Fruit fly (Drosophila melanogaster) whole organism, wandering third instar larva: Measurements from ENCODE around the gene CycD.

Experiments used
- CG32264 ChIP-seq: fragments of 200-800 bp; sonication (Bioruptor generic); optimal IDR thresholded peaks from 2 replicates; lab custom pipeline; 2016; ENCODE audit warnings: missing biosample characterization, missing genetic modification characterization
- Dif ChIP-seq: fragments of 200-275, 200-300 bp; sonication (Bioruptor generic); optimal IDR thresholded peaks from 2 replicates; lab custom pipeline; 2018; ENCODE audit warnings: missing biosample characterization, missing genetic modification characterization; ENCODE audit not compliant: partially characterized antibody
- Jra ChIP-seq: sonication (Bioruptor generic); optimal IDR thresholded peaks from 2 replicates; lab custom pipeline; 2016; ENCODE audit warnings: missing biosample characterization, missing genetic modification characterization
- Myc ChIP-seq: fragments of >200 bp; optimal IDR thresholded peaks from 2 replicates; lab custom pipeline; 2017
- OdsH ChIP-seq: fragments of 200-800 bp; sonication (Bioruptor generic); optimal IDR thresholded peaks from 2 replicates; lab custom pipeline; 2016; ENCODE audit warnings: missing biosample characterization, mild to moderate bottlenecking, missing genetic modification characterization
- Rel ChIP-seq, 2 experiments: fragments of 200-800 bp; sonication (Bioruptor generic) in 1 of 2; optimal IDR thresholded peaks; 2 replicates in 1 of 2; 3 replicates in 1 of 2; lab custom pipeline; 2016 to 2019; ENCODE audit warnings: mild to moderate bottlenecking in 2 of 2, missing biosample characterization in 2 of 2, missing genetic modification characterization in 2 of 2, moderate library complexity in 1 of 2
- foxo ChIP-seq, 2 experiments: fragments of 200-800 bp; sonication (Bioruptor generic); optimal IDR thresholded peaks; 2 replicates in 1 of 2; 3 replicates in 1 of 2; lab custom pipeline; 2016 to 2017; ENCODE audit warnings: missing biosample characterization in 2 of 2, missing genetic modification characterization in 2 of 2
- pan ChIP-seq: fragments of >200 bp; optimal IDR thresholded peaks from 2 replicates; lab custom pipeline; 2017
- psq ChIP-seq: fragments of 200-800 bp; sonication (Bioruptor generic); optimal IDR thresholded peaks from 3 replicates; lab custom pipeline; 2017; ENCODE audit warnings: missing biosample characterization, mild to moderate bottlenecking, missing genetic modification characterization, moderate library complexity
- sage ChIP-seq: fragments of 200-800 bp; sonication (Bioruptor generic); optimal IDR thresholded peaks from 2 replicates; lab custom pipeline; 2016; ENCODE audit warnings: missing biosample characterization, mild to moderate bottlenecking, missing genetic modification characterization
- usp ChIP-seq: fragments of >200 bp; optimal IDR thresholded peaks from 2 replicates; lab custom pipeline; 2017; ENCODE audit warnings: missing biosample characterization, missing genetic modification characterization
- woc ChIP-seq: sonication (Bioruptor generic); optimal IDR thresholded peaks from 2 replicates; lab custom pipeline; 2016; ENCODE audit warnings: missing biosample characterization, mild to moderate bottlenecking, missing genetic modification characterization

DNA sequence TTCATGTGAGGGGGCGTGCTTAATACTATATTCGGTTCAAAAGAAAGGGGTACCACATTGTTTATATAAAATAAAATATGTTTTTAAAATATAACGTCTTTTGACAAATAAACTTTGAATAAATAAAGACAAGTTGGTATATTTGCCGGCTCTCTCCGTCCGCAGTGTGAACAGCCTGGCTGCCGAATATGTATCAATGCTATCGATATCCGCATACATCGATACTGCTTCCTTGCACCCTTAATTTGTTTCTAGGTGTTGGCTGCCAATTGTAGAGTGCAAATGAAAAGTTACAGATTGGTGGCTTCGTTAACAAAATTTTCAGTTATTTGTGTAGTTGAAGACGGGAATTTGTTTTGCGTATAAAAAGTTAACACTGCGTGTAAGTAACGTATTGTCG lies 49.6 kb downstream of the CycD start, which contains the start of gene Gbeta13F:
- TF ChIP-seq psq (GFP tag; lab: Kevin White, UChicago): no peak
- TF ChIP-seq Jra: no peak
- no peak for TF ChIP-seq pan
- no peak for TF ChIP-seq woc (GFP tag; lab: Kevin White, UChicago)
- TF ChIP-seq OdsH (GFP tag; lab: Kevin White, UChicago): no peak
- no peak for TF ChIP-seq CG32264 (GFP tag; lab: Kevin White, UChicago)
- TF ChIP-seq Dif (GFP tag; lab: Kevin White, UChicago): no peak
- TF ChIP-seq Myc: no peak
- TF ChIP-seq foxo (GFP tag; optimal IDR thresholded peaks at IDR 0.05; lab: Kevin White, UChicago): no peak
- no peak for TF ChIP-seq Rel (GFP tag; optimal IDR thresholded peaks at IDR 0.05; lab: Kevin White, UChicago)
- no peak for TF ChIP-seq Rel (tag; optimal IDR thresholded peaks at IDR 0.05; lab: Kevin White, UChicago)
- no peak for TF ChIP-seq sage (GFP tag; lab: Kevin White, UChicago)
- no peak for TF ChIP-seq usp (GFP tag; lab: Kevin White, UChicago)
